Worm (Caenorhabditis elegans): ENCODE data around the gene nasp-2.
A peak's percentile ranks its signal among the peaks of the same experiment; 100 is the strongest.

The nasp-2 gene

DNA sequence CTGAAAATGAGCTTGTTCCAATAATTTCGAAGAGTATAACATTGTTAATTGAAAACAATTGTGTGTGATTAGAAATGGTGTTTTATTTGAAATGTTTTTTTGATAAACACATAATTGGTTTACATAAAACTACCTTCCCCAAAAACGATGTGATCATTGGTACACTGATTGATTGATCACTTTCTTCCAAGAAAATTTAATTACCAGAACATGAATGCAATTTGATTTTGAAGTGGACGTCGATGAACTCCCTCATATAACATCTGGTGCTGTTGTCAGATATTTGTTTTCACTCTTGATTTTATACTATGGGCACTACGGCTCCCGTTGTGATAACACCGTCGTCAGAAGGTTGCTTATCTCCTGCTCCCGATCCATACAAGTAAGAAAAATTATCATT is 8.6 kb upstream of the nasp-2 start, which contains the start of gene srh-15:
Gene srh-15 (plus strand): TSS at position 301 of the 400 bp plus-strand sequence.
- no peak for TF ChIP-seq ces-1 (GFP tag; optimal IDR thresholded peaks at IDR 0.05)
- TF ChIP-seq unc-62 (GFP tag; optimal IDR thresholded peaks at IDR 0.05 in 1 of 2) = peak in 1 of 2 experiments; percentile 73
- TF ChIP-seq unc-62 (tag; optimal IDR thresholded peaks at IDR 0.05) = no peak
- TF ChIP-seq saeg-2 (GFP tag; IDR thresholded peaks at IDR 0.05) = no peak

ce11 chrV:13317911-13318502 is 5.9 kb upstream of the nasp-2 start, which contains the start of the genes col-161 and srh-18:
Gene col-161 (minus strand): TSS chrV:13318011.
Gene srh-18 (plus strand): TSS chrV:13318452.
- no peak for TF ChIP-seq mdl-1 (tag; optimal IDR thresholded peaks at IDR 0.05)
- no peak for TF ChIP-seq saeg-2 (GFP tag; IDR thresholded peaks at IDR 0.05)
- TF ChIP-seq aha-1 (tag) = peak; percentile 33
- no peak for TF ChIP-seq lin-38 (GFP tag; IDR thresholded peaks at IDR 0.05)
- no peak for TF ChIP-seq fkh-10 (GFP tag; optimal IDR thresholded peaks at IDR 0.05)
- no peak for TF ChIP-seq Y5F2A.4 (GFP tag; optimal IDR thresholded peaks at IDR 0.05)

DNA sequence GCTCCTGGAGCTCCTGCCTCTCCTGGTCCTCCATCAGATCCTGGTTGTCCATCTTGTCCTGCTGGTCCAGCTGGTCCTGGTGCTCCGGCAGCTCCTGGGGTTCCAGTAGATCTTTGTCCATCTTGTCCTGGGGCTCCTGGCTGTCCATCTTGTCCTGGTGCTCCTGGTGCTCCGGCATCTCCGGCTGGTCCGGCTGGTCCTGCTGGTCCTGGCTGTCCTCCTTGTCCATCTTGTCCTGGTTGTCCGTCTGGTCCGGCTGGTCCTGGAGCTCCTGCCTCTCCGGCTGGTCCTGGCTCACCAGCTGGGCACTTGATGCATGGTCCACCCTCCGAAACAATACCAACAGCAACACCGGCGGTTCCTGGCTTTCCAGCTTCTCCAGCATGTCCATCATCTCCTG is 5.2 kb upstream of the nasp-2 start:
- TF ChIP-seq madf-5 (GFP tag; IDR thresholded peaks at IDR 0.05) = 0 out of 4 replicates have a peak, but pooled peaks of 1 of the 2 experiments have one; percentile 7
- TF ChIP-seq set-16 (GFP tag; IDR thresholded peaks at IDR 0.05) = peak; percentile 98
- 0 out of 2 replicates have a peak, but pooled peaks have one; percentile 10 for TF ChIP-seq dmd-8 (GFP tag; IDR thresholded peaks at IDR 0.05)

- TF ChIP-seq pha-4 (GFP tag; IDR thresholded peaks at IDR 0.05) (no peak), pha-4 (tag; optimal IDR thresholded peaks at IDR 0.05) (no peak), madf-9 (GFP tag; conservative IDR thresholded peaks at IDR 0.05) (no peak), aha-1 (tag) (peak; percentile 73), snpc-1.2 (GFP tag; IDR thresholded peaks at IDR 0.05) (no peak), dpl-1 (GFP tag; optimal IDR thresholded peaks at IDR 0.05) (peak; percentile 83), lin-15B (tag; optimal IDR thresholded peaks at IDR 0.05) (peak; percentile 56), dmd-9 (GFP tag; IDR thresholded peaks at IDR 0.05) (peak; percentile 67; the same call in 1 of the 2 replicates), Y5F2A.4 (GFP tag; optimal IDR thresholded peaks at IDR 0.05) (no peak), mdt-29 (GFP tag; IDR thresholded peaks at IDR 0.05) (no peak), ceh-44 (GFP tag; IDR thresholded peaks at IDR 0.05) (no peak), nhr-41 (GFP tag; IDR thresholded peaks at IDR 0.05) (no peak), ceh-82 (tag; optimal IDR thresholded peaks at IDR 0.05) (no peak), mep-1 (tag; optimal IDR thresholded peaks at IDR 0.05) (peak; percentile 67), lim-7 (GFP tag; IDR thresholded peaks at IDR 0.05) (no peak), egl-27 (tag; optimal IDR thresholded peaks at IDR 0.05) (no peak), zip-2 (tag; optimal IDR thresholded peaks at IDR 0.05) (peak; percentile 1), nhr-25 (tag; optimal IDR thresholded peaks at IDR 0.05; ENCODE audit: borderline replicate concordance, insufficient read depth) (peak; percentile 5), tag-97 (GFP tag; IDR thresholded peaks at IDR 0.05) (no peak), cey-2 (tag; optimal IDR thresholded peaks at IDR 0.05; ENCODE audit: borderline replicate concordance, insufficient read depth) (no peak), nhr-42 (GFP tag; IDR thresholded peaks at IDR 0.05) (no peak), dmd-8 (GFP tag; IDR thresholded peaks at IDR 0.05) (no peak), D1046.2 (GFP tag; IDR thresholded peaks at IDR 0.05) (no peak), Y48G9A.11 (GFP tag; IDR thresholded peaks at IDR 0.05) (peak; percentile 96), set-16 (GFP tag; IDR thresholded peaks at IDR 0.05) (no peak), lin-13 (GFP tag; optimal IDR thresholded peaks at IDR 0.05) (no peak), hlh-30 (tag; optimal IDR thresholded peaks at IDR 0.05; ENCODE audit: insufficient read depth) (peak; percentile 65), nhr-77 (tag; optimal IDR thresholded peaks at IDR 0.05) (no peak), ctbp-1 (GFP tag; IDR thresholded peaks at IDR 0.05) (no peak), php-3 (GFP tag; IDR thresholded peaks at IDR 0.05) (no peak), mes-2 (tag; optimal IDR thresholded peaks at IDR 0.05; ENCODE audit: poor library complexity, severe bottlenecking) (peak; percentile 99), mdl-1 (tag; optimal IDR thresholded peaks at IDR 0.05) (no peak), daf-16 (GFP tag; optimal IDR thresholded peaks at IDR 0.05) (peak in 1 of 2 experiments; percentile 13), daf-16 (tag; optimal IDR thresholded peaks at IDR 0.05) (peak; percentile 28), rbr-2 (tag; optimal IDR thresholded peaks at IDR 0.05) (peak; percentile 66), nhr-10 (tag; optimal IDR thresholded peaks at IDR 0.05) (no peak)
These were observed 1.1 kb upstream of the nasp-2 start, which contains the start of gene C50B6.3 for ce11 chrV:13313045-13313623. Gene C50B6.3 (plus strand): TSS chrV:13313573.

All from whole organism, L4 larva.